Fruit fly (Drosophila melanogaster) whole organism, adult: ENCODE results near the gene unc80.

ENCODE experiments used
- CG11617 ChIP-seq: fragments of 200-800 bp; sonication (Bioruptor generic); optimal IDR thresholded peaks from 2 replicates; lab custom pipeline; 2017; ENCODE audit warnings: mild to moderate bottlenecking, missing biosample characterization, missing genetic modification reagents, missing genetic modification characterization
- CG5204 ChIP-seq: fragments of 200-800 bp; sonication (Bioruptor generic); optimal IDR thresholded peaks from 2 replicates; lab custom pipeline; 2016; ENCODE audit warnings: missing biosample characterization, missing genetic modification characterization
- cic ChIP-seq: fragments of 200-800 bp; sonication (Bioruptor generic); optimal IDR thresholded peaks from 2 replicates; lab custom pipeline; 2017; ENCODE audit warnings: missing biosample characterization, mild to moderate bottlenecking, missing genetic modification characterization, moderate library complexity

- TF ChIP-seq CG11617 (GFP tag; lab: Kevin White, UChicago) (no peak), cic (GFP tag; lab: Kevin White, UChicago) (no peak), CG5204 (GFP tag; lab: Kevin White, UChicago) (no peak)
These were observed 39.2 kb upstream of the unc80 start for dm6 chr3R:27622993-27623392.
